Fruit fly (Drosophila melanogaster): ENCODE data around the gene Lmpt.

Gene Lmpt

dm6 chr3L:16840540-16840939 is 24.6 kb upstream of the Lmpt start:
- no peak for TF ChIP-seq CG11617 (GFP tag; optimal IDR thresholded peaks at IDR 0.05)
- no peak for TF ChIP-seq Mnt (GFP tag; optimal IDR thresholded peaks at IDR 0.05)
- no peak for TF ChIP-seq Hr96 (GFP tag; optimal IDR thresholded peaks at IDR 0.05)
- no peak for TF ChIP-seq CG33017 (tag; optimal IDR thresholded peaks at IDR 0.05)
- no peak for TF ChIP-seq CG5204 (GFP tag; optimal IDR thresholded peaks at IDR 0.05)
- no peak for TF ChIP-seq cnc (optimal IDR thresholded peaks at IDR 0.05)

dm6 chr3L:16842087-16842567 is 23.0 kb upstream of the Lmpt start, which contains the start of gene TSG101:
Gene TSG101, plus strand, starts transcription at chr3L:16842294.
- peak; percentile 8 for TF ChIP-seq CG33017 (tag; optimal IDR thresholded peaks at IDR 0.05)
- TF ChIP-seq cic (GFP tag; optimal IDR thresholded peaks at IDR 0.05), result no peak

dm6 chr3L:16842952-16843351 is 22.1 kb upstream of the Lmpt start:
- TF ChIP-seq Mnt (GFP tag; optimal IDR thresholded peaks at IDR 0.05), result peak; percentile 25
- TF ChIP-seq CG11617 (GFP tag; optimal IDR thresholded peaks at IDR 0.05), result no peak
- TF ChIP-seq cic (GFP tag; optimal IDR thresholded peaks at IDR 0.05), result peak; percentile 95

dm6 chr3L:16844920-16845573 is 20.0 kb upstream of the Lmpt start, which contains the start of the genes kud and Zcchc7:
Gene kud, minus strand, starts transcription at chr3L:16844991.
Gene Zcchc7, plus strand, starts transcription at chr3L:16845386.
- TF ChIP-seq ovo (GFP tag; optimal IDR thresholded peaks at IDR 0.05), result peak; percentile 45
- TF ChIP-seq cnc (optimal IDR thresholded peaks at IDR 0.05), result no peak
- no peak for TF ChIP-seq CG5204 (GFP tag; optimal IDR thresholded peaks at IDR 0.05)
- peak; percentile 84 for TF ChIP-seq CG11617 (GFP tag; optimal IDR thresholded peaks at IDR 0.05)
- peak; percentile 78 for TF ChIP-seq CG33017 (tag; optimal IDR thresholded peaks at IDR 0.05)
- peak; percentile 86 for TF ChIP-seq CG7045 (GFP tag; optimal IDR thresholded peaks at IDR 0.05)
- peak; percentile 73 for TF ChIP-seq Clk (GFP tag; optimal IDR thresholded peaks at IDR 0.05)
- TF ChIP-seq kay (GFP tag; ENCODE audit: borderline replicate concordance), result no peak
- peak; percentile 67 for TF ChIP-seq Crg-1 (GFP tag; optimal IDR thresholded peaks at IDR 0.05)
- peak; percentile 80 for TF ChIP-seq CG12768 (GFP tag; optimal IDR thresholded peaks at IDR 0.05)
- TF ChIP-seq toe (GFP tag; optimal IDR thresholded peaks at IDR 0.05), result no peak
- TF ChIP-seq Mnt (GFP tag; optimal IDR thresholded peaks at IDR 0.05), result peak; percentile 78
- TF ChIP-seq CG7101 (tag; optimal IDR thresholded peaks at IDR 0.05), result peak; percentile 82
- peak; percentile 57 for TF ChIP-seq pad (GFP tag; optimal IDR thresholded peaks at IDR 0.05)
- peak; percentile 82 for TF ChIP-seq Hr96 (GFP tag; optimal IDR thresholded peaks at IDR 0.05)
- peak; percentile 34 for TF ChIP-seq cic (GFP tag; optimal IDR thresholded peaks at IDR 0.05)
- TF ChIP-seq bab1 (GFP tag; optimal IDR thresholded peaks at IDR 0.05), result peak; percentile 72
- peak; percentile 55 for TF ChIP-seq tj (GFP tag; optimal IDR thresholded peaks at IDR 0.05)
- peak; percentile 82 for TF ChIP-seq CG14711 (tag; optimal IDR thresholded peaks at IDR 0.05)
- peak; percentile 84 for TF ChIP-seq CG1620 (GFP tag; optimal IDR thresholded peaks at IDR 0.05)

DNA sequence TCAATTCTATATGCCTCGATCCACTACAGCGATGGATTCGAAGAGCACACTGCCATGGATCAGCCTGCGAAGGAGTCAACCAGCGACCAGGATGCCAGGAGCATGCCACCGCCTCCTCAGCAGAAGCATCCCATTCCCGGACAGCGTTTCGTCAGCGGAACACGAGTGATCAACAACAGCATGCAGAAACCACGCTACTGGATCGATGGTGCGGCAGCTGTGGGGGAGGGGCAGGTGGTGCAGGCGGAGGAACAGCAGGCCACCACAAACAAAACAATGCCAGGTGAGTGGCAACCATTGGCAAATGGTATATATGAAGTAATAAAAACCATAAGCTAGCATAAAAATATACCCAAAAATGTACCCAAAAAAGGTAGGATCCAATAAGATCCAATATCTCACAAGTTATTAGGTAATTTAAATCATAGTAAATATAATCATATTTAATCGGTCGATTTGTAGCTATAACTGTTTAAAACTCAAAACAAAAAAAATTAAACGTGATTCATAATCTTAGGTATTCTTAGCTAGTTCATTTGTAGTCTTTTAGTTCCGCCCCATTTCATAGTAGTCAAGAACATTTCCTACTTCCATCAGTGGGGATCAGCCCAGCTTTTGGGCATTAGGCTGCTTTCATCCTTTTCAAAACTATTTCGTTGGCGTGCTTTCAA is 19.4 kb upstream of the Lmpt start, which contains the start of gene CG32161:
TSS of gene CG32161 (plus strand) at position 621 of the 671 bp plus-strand sequence.
- TF ChIP-seq cic (GFP tag; optimal IDR thresholded peaks at IDR 0.05) (no peak), CG1620 (GFP tag; optimal IDR thresholded peaks at IDR 0.05) (no peak), ovo (GFP tag; optimal IDR thresholded peaks at IDR 0.05) (no peak), CG14711 (tag; optimal IDR thresholded peaks at IDR 0.05) (no peak), tj (GFP tag; optimal IDR thresholded peaks at IDR 0.05) (no peak), bab1 (GFP tag; optimal IDR thresholded peaks at IDR 0.05) (no peak), CG7045 (GFP tag; optimal IDR thresholded peaks at IDR 0.05) (no peak), Clk (GFP tag; optimal IDR thresholded peaks at IDR 0.05) (no peak), CG7101 (tag; optimal IDR thresholded peaks at IDR 0.05) (no peak), cnc (optimal IDR thresholded peaks at IDR 0.05) (no peak), pad (GFP tag; optimal IDR thresholded peaks at IDR 0.05) (no peak), toe (GFP tag; optimal IDR thresholded peaks at IDR 0.05) (no peak), CG33017 (tag; optimal IDR thresholded peaks at IDR 0.05) (no peak), Crg-1 (GFP tag; optimal IDR thresholded peaks at IDR 0.05) (no peak), CG11617 (GFP tag; optimal IDR thresholded peaks at IDR 0.05) (no peak), kay (GFP tag; ENCODE audit: borderline replicate concordance) (no peak), CG12768 (GFP tag; optimal IDR thresholded peaks at IDR 0.05) (no peak), Mnt (GFP tag; optimal IDR thresholded peaks at IDR 0.05) (no peak), Hr96 (GFP tag; optimal IDR thresholded peaks at IDR 0.05) (no peak)

- TF ChIP-seq CG7101 (tag; optimal IDR thresholded peaks at IDR 0.05), result no peak
- TF ChIP-seq bab1 (GFP tag; optimal IDR thresholded peaks at IDR 0.05), result no peak
- TF ChIP-seq CG33017 (tag; optimal IDR thresholded peaks at IDR 0.05), result no peak
- no peak for TF ChIP-seq CG12768 (GFP tag; optimal IDR thresholded peaks at IDR 0.05)
- TF ChIP-seq Clk (GFP tag; optimal IDR thresholded peaks at IDR 0.05), result no peak
- no peak for TF ChIP-seq CG11617 (GFP tag; optimal IDR thresholded peaks at IDR 0.05)
- no peak for TF ChIP-seq Mnt (GFP tag; optimal IDR thresholded peaks at IDR 0.05)
- TF ChIP-seq cnc (optimal IDR thresholded peaks at IDR 0.05), result no peak
- no peak for TF ChIP-seq Crg-1 (GFP tag; optimal IDR thresholded peaks at IDR 0.05)
- no peak for TF ChIP-seq CG1620 (GFP tag; optimal IDR thresholded peaks at IDR 0.05)
- no peak for TF ChIP-seq cic (GFP tag; optimal IDR thresholded peaks at IDR 0.05)
- no peak for TF ChIP-seq toe (GFP tag; optimal IDR thresholded peaks at IDR 0.05)
- no peak for TF ChIP-seq pad (GFP tag; optimal IDR thresholded peaks at IDR 0.05)
- no peak for TF ChIP-seq CG14711 (tag; optimal IDR thresholded peaks at IDR 0.05)
- no peak for TF ChIP-seq kay (GFP tag; ENCODE audit: borderline replicate concordance)
- TF ChIP-seq Hr96 (GFP tag; optimal IDR thresholded peaks at IDR 0.05), result no peak
- no peak for TF ChIP-seq ovo (GFP tag; optimal IDR thresholded peaks at IDR 0.05)
Observed at dm6 chr3L:16851566-16851965, 13.5 kb upstream of the Lmpt start.
